Worm (Caenorhabditis elegans): ENCODE results near the gene clc-29.

- no peak for TF ChIP-seq mep-1 (tag; optimal IDR thresholded peaks at IDR 0.05)
- TF ChIP-seq nhr-237 (tag; optimal IDR thresholded peaks at IDR 0.05): no peak
- no peak for TF ChIP-seq unc-62 (GFP tag; optimal IDR thresholded peaks at IDR 0.05)
- no peak for TF ChIP-seq ham-2 (GFP tag; optimal IDR thresholded peaks at IDR 0.05)
- TF ChIP-seq sem-2 (GFP tag; optimal IDR thresholded peaks at IDR 0.05): no peak
- no peak for TF ChIP-seq ztf-11 (tag; optimal IDR thresholded peaks at IDR 0.05)
- TF ChIP-seq nhr-12 (tag; optimal IDR thresholded peaks at IDR 0.05): no peak
- TF ChIP-seq M03D4.4 (tag; optimal IDR thresholded peaks at IDR 0.05): no peak
- TF ChIP-seq elt-1 (tag; optimal IDR thresholded peaks at IDR 0.05; ENCODE audit: borderline replicate concordance, insufficient read depth): no peak
- no peak for TF ChIP-seq nhr-28 (tag; optimal IDR thresholded peaks at IDR 0.05)
- TF ChIP-seq ces-1 (GFP tag; optimal IDR thresholded peaks at IDR 0.05): no peak
These were observed 23.1 kb upstream of the clc-29 start for ce11 chrIII:8370846-8371257.
